Worm (Caenorhabditis elegans): ENCODE results near the gene aat-4.

The aat-4 gene

DNA sequence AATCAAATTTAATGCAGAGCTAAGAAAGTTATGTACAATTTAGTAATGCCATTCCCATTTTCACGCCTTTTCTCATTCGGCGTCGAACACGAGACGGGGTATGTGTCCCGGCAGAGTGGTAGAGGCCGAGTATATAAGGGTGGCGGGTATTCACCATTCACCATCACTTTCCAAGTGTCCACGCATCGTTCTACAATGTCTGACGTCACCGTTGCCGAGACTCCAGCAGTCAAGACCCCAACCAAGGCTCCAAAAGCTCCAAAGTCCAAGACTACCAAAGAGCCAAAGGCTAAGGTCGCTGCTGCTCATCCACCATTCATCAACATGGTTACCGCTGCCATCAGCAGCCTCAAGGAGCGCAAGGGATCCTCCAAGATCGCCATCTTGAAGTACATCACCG lies 18.6 kb upstream of the aat-4 start, which contains the start of gene hil-2:
Gene hil-2, plus strand, starts transcription at position 160 of the 400 bp plus-strand sequence.
- TF ChIP-seq klf-2 (GFP tag; conservative IDR thresholded peaks at IDR 0.05) (no peak), med-1 (GFP tag; optimal IDR thresholded peaks at IDR 0.05; ENCODE audit: insufficient read depth) (no peak), flt-1 (GFP tag; IDR thresholded peaks at IDR 0.05) (peak; percentile 75; the same call in 1 of the 2 replicates), ref-1 (GFP tag; conservative IDR thresholded peaks at IDR 0.05) (no peak), ztf-23 (GFP tag; IDR thresholded peaks at IDR 0.05) (no peak), tab-1 (GFP tag; IDR thresholded peaks at IDR 0.05) (no peak), cog-1 (tag; optimal IDR thresholded peaks at IDR 0.05) (no peak)

DNA sequence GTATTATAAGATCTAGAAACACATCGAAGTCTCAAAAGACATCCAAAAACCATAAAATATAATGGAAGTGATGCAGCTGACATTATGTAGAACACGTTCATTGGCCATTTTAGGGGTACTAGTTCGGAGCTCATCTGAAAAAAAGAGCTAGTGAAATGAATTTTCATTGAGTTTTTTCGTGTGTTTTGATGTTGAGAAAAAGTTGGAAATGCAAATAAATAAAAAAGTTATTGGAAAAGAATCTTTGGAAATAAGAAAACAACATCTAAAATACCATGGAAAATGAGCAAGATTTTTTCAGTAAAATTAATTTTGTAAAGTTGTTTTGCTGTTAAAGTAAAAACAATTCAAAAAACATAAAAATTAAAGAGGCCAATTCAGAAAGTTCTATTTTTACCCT lies 15.2 kb upstream of the aat-4 start, which contains the start of gene srv-24:
Gene srv-24, minus strand, starts transcription at position 101 of the 400 bp plus-strand sequence.
- TF ChIP-seq ztf-29 (GFP tag; IDR thresholded peaks at IDR 0.05) (no peak), med-1 (GFP tag; optimal IDR thresholded peaks at IDR 0.05; ENCODE audit: insufficient read depth) (no peak), ztf-23 (GFP tag; IDR thresholded peaks at IDR 0.05) (no peak), klf-2 (GFP tag; conservative IDR thresholded peaks at IDR 0.05) (no peak), tab-1 (GFP tag; IDR thresholded peaks at IDR 0.05) (no peak), ref-1 (GFP tag; conservative IDR thresholded peaks at IDR 0.05) (no peak), T22C8.4 (GFP tag; IDR thresholded peaks at IDR 0.05) (no peak), cog-1 (tag; optimal IDR thresholded peaks at IDR 0.05) (no peak), flt-1 (GFP tag; IDR thresholded peaks at IDR 0.05) (no peak)

DNA sequence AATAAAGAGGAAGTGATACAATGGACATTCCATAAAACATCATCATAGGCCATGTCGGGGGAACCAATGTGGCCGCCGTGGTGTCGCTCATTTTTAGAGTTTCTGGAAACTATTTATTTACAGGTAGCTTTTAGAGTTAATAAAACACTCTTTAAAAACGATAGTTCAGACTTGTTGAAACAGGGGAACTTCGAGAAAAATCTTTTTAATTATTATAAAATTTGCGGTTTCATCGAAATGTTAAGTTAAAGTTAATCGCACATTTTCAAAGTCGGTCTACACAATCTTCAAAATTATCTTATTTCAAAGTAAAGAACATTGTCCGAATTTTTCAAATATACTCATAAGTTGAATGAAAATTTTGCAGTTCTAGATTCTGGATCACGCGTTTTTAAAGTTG lies 8.8 kb upstream of the aat-4 start, which contains the start of gene ops-1:
Gene ops-1, minus strand, starts transcription at position 101 of the 400 bp plus-strand sequence.
- TF ChIP-seq flt-1 (GFP tag; IDR thresholded peaks at IDR 0.05) (no peak), med-1 (GFP tag; optimal IDR thresholded peaks at IDR 0.05; ENCODE audit: insufficient read depth) (no peak), ztf-23 (GFP tag; IDR thresholded peaks at IDR 0.05) (no peak), ref-1 (GFP tag; conservative IDR thresholded peaks at IDR 0.05) (no peak), tab-1 (GFP tag; IDR thresholded peaks at IDR 0.05) (no peak), cog-1 (tag; optimal IDR thresholded peaks at IDR 0.05) (no peak), ztf-29 (GFP tag; IDR thresholded peaks at IDR 0.05) (no peak), T22C8.4 (GFP tag; IDR thresholded peaks at IDR 0.05) (no peak)

DNA sequence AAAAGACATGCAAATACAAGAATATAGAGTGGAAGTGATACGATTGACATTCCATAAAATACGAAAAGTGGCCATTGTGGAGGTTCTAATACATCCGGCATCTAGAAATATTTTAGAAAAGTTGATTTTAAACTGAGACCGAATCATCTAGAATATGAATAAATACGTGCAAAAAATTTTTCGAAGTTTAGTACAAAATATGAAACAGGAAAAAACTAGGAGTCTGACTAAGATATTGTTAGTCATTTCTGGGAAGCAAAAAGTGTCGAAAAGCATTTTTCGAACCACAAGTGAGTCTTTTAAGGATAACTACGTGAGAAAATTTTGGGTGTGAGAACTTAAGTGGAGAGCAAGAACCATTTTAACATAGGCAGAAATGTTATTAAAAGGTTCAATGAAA lies 6.6 kb upstream of the aat-4 start, which contains the start of gene srv-32:
Gene srv-32, minus strand, starts transcription at position 101 of the 400 bp plus-strand sequence.
- TF ChIP-seq med-1 (GFP tag; optimal IDR thresholded peaks at IDR 0.05; ENCODE audit: insufficient read depth) (no peak), T22C8.4 (GFP tag; IDR thresholded peaks at IDR 0.05) (no peak), flt-1 (GFP tag; IDR thresholded peaks at IDR 0.05) (no peak), tab-1 (GFP tag; IDR thresholded peaks at IDR 0.05) (no peak), cog-1 (tag; optimal IDR thresholded peaks at IDR 0.05) (no peak), ztf-23 (GFP tag; IDR thresholded peaks at IDR 0.05) (no peak), klf-2 (GFP tag; conservative IDR thresholded peaks at IDR 0.05) (no peak), ref-1 (GFP tag; conservative IDR thresholded peaks at IDR 0.05) (no peak), ztf-29 (GFP tag; IDR thresholded peaks at IDR 0.05) (no peak)

DNA sequence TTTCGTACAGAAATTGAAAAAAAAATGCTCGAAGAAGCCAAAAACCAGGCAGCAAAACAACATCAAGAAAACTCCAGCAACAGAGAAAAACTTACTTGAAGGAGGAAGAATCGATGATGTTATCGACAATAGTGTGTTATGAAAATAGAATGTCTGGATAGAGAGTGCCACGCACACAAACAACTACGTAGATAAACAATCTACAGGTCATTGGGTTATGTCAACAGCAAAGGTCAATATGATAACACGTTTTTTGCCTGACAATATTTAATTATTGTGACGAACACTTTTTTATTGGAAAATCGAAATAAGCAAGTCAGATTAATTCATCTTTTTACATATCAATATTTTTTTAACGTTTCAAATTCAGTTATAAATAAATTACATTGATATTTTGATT lies 3.9 kb upstream of the aat-4 start, which contains the start of gene sams-5:
Gene sams-5, minus strand, starts transcription at position 131 of the 400 bp plus-strand sequence.
- TF ChIP-seq ztf-23 (GFP tag; IDR thresholded peaks at IDR 0.05) = no peak
- no peak for TF ChIP-seq klf-2 (GFP tag; conservative IDR thresholded peaks at IDR 0.05)
- TF ChIP-seq med-1 (GFP tag; optimal IDR thresholded peaks at IDR 0.05; ENCODE audit: insufficient read depth) = no peak
- no peak for TF ChIP-seq ref-1 (GFP tag; conservative IDR thresholded peaks at IDR 0.05)
- TF ChIP-seq T22C8.4 (GFP tag; IDR thresholded peaks at IDR 0.05) = no peak
- TF ChIP-seq flt-1 (GFP tag; IDR thresholded peaks at IDR 0.05) = no peak
- no peak for TF ChIP-seq cog-1 (tag; optimal IDR thresholded peaks at IDR 0.05)
- TF ChIP-seq ztf-29 (GFP tag; IDR thresholded peaks at IDR 0.05) = no peak

DNA sequence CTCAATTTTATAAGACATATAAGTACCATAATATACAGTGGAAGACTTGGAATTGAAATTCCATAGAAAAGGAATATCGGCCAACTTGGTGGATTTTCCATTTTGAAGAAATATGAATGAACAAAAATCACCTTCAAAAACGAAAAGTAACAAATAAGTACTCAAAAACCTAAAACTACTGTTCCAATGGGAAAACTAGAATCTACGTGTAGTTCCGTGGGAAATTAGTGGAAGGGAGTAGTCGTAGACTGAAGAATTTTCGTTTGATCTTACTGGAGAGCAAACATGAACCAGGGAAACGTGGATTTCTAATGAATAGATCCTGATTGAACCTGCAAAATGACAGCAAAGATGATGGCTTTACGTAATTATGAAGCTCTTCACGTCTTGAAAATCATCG lies 3.6 kb downstream of the aat-4 start, which contains the start of gene srv-31:
Gene srv-31, minus strand, starts transcription at position 101 of the 400 bp plus-strand sequence.
- TF ChIP-seq tab-1 (GFP tag; IDR thresholded peaks at IDR 0.05) = no peak
- no peak for TF ChIP-seq ztf-23 (GFP tag; IDR thresholded peaks at IDR 0.05)
- TF ChIP-seq T22C8.4 (GFP tag; IDR thresholded peaks at IDR 0.05) = no peak
- no peak for TF ChIP-seq ref-1 (GFP tag; conservative IDR thresholded peaks at IDR 0.05)
- TF ChIP-seq klf-2 (GFP tag; conservative IDR thresholded peaks at IDR 0.05) = no peak
- TF ChIP-seq med-1 (GFP tag; optimal IDR thresholded peaks at IDR 0.05; ENCODE audit: insufficient read depth) = no peak
- no peak for TF ChIP-seq cog-1 (tag; optimal IDR thresholded peaks at IDR 0.05)
- TF ChIP-seq flt-1 (GFP tag; IDR thresholded peaks at IDR 0.05) = no peak
- no peak for TF ChIP-seq ztf-29 (GFP tag; IDR thresholded peaks at IDR 0.05)

DNA sequence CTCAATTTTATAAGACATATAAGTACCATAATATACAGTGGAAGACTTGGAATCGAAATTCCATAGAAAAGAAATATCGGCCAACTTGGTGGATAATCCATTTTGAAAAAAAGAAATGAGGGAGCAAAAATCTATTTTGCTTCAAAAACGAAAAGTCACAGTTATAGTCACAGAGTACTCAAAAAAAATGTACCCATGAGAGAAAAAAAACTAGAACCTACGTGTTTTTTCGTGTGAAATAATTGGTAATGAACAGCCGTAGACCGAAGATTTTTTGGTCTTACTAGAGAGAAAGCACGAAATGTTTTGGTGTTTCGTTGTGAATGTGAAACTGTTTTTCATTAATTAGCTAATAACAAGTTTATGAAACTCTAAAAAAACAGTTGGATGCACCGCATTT lies 6.2 kb downstream of the aat-4 start, which contains the start of gene srv-30:
Gene srv-30, minus strand, starts transcription at position 101 of the 400 bp plus-strand sequence.
- TF ChIP-seq cog-1 (tag; optimal IDR thresholded peaks at IDR 0.05) (no peak), ztf-23 (GFP tag; IDR thresholded peaks at IDR 0.05) (no peak)

DNA sequence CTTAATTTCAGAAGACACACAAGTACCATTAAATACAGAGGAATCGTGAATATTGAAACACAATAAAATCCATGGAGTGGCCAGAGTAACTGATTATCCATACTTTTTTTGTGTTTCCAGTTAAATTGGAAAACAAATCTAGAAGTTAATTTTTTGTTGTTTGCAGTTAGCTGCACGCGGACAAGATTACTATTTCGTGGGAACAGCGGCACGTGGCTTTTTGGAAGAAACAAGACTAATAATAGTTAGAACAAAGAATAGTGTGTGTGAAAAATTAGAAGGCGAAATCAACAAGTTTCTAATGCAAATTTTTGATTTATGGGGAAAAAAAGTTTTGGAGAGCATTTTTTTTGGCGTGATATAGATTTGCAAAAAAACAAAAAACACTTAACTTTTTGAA lies 9.0 kb downstream of the aat-4 start, which contains the start of gene srv-29:
Gene srv-29, minus strand, starts transcription at position 101 of the 400 bp plus-strand sequence.
- TF ChIP-seq klf-2 (GFP tag; conservative IDR thresholded peaks at IDR 0.05) (no peak), cog-1 (tag; optimal IDR thresholded peaks at IDR 0.05) (no peak), flt-1 (GFP tag; IDR thresholded peaks at IDR 0.05) (no peak), ref-1 (GFP tag; conservative IDR thresholded peaks at IDR 0.05) (no peak), med-1 (GFP tag; optimal IDR thresholded peaks at IDR 0.05; ENCODE audit: insufficient read depth) (no peak), ztf-23 (GFP tag; IDR thresholded peaks at IDR 0.05) (no peak), tab-1 (GFP tag; IDR thresholded peaks at IDR 0.05) (no peak), ztf-29 (GFP tag; IDR thresholded peaks at IDR 0.05) (no peak), T22C8.4 (GFP tag; IDR thresholded peaks at IDR 0.05) (no peak)

DNA sequence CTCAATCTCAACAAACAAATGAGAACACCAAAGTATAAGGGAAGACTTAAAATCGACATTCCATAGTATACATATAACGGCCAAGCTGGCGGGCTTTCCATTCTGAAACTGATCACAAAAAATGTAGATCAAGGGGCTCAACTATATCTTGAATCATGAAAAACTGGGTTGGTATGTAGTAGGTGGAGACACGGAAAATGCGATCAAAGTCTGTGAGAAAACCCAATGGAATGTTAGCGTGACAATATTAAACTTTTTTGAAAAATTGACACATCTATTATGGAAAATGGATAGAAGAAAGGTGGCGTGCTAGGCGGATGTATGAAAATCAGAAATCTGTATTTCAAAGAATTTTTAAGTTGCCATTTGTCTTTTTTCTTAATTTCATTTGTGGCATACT lies 12.3 kb downstream of the aat-4 start, which contains the start of gene srv-28:
Gene srv-28, minus strand, starts transcription at position 101 of the 400 bp plus-strand sequence.
- no peak for TF ChIP-seq ref-1 (GFP tag; conservative IDR thresholded peaks at IDR 0.05)
- no peak for TF ChIP-seq ztf-29 (GFP tag; IDR thresholded peaks at IDR 0.05)

DNA sequence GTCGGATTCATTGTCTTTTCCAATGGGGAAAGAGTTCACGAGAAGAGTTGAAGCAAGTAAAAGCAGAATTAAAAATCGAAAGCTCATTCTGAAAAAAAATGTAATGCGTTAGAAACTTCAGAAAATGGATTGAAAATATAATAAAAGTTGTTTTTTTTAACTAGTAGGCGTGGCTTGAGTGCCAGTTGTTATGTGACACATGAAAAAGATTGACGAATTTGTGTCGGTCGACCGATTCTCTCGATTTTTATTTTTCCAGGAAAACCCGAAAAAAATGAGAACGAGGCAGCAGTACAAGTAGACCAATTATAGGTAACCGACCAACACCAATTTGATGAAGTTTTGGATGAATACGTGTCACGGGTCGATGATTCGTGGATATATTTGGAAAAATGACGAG lies 15.8 kb downstream of the aat-4 start, which contains the start of gene nlp-16:
Gene nlp-16, minus strand, starts transcription at position 101 of the 400 bp plus-strand sequence.
- TF ChIP-seq med-1 (GFP tag; optimal IDR thresholded peaks at IDR 0.05; ENCODE audit: insufficient read depth) (no peak), klf-2 (GFP tag; conservative IDR thresholded peaks at IDR 0.05) (no peak), ztf-23 (GFP tag; IDR thresholded peaks at IDR 0.05) (no peak), ztf-29 (GFP tag; IDR thresholded peaks at IDR 0.05) (no peak)
